Fruit fly (Drosophila melanogaster) ovary, adult (tissue): Measurements from ENCODE around the gene cona.

Source experiments
- CG17801 ChIP-seq: fragments of 200-800 bp; optimal IDR thresholded peaks from 2 replicates; lab custom pipeline; 2019; ENCODE audit warnings: missing biosample characterization, mild to moderate bottlenecking, missing genetic modification characterization, moderate library complexity; ENCODE audit not compliant: partially characterized antibody

The cona gene

DNA sequence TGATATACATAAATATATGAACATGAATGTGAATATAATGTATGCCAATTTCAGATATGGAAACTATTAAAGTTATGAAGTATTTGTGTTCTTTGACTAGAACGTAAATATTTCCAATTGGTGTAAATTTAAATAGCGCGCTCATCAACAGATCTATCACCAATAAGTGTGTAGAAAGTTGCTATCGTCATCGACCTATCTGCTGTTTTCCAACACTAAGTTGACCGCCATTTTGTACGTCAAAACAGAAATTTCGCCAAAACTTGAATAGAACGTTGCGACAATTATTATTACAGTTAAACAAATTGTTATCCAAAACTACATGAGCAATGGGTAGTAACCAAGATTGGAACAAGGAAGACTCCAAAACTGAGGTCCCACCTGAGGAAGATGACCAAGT lies at the start of gene cona:
TSS of gene cona (plus strand) at position 236 of the 400 bp plus-strand sequence.
- no peak for TF ChIP-seq CG17801 (GFP tag; lab: Kevin White, UChicago)

DNA sequence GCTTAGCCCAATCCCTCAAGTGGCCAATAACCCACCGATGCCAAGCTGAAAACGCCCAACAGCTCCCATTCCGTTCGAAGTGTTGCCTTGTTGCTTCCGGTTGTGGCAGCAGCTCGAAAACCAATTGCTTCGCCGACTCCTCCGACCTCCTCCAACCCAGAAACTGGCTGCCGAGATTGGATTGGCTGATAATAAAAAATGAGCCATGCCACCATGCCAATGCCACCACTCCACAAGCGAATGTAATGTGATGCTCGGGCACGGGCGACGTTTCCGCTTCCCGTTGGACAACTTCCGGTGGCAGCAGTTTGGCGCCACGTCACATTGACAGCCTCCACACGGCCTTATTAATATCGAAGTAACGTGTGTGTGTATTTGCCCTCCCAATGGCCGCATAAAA lies 47.1 kb upstream of the cona start:
- no peak for TF ChIP-seq CG17801 (GFP tag; lab: Kevin White, UChicago)

dm6 chr3R:18355781-18356180 lies 29.8 kb upstream of the cona start:
- no peak for TF ChIP-seq CG17801 (GFP tag; lab: Kevin White, UChicago)

- TF ChIP-seq CG17801 (GFP tag; lab: Kevin White, UChicago) = no peak
These were observed 24.9 kb upstream of the cona start, which contains the start of gene CG15803 for dm6 chr3R:18360630-18361260. CG15803 (minus strand) TSS chr3R:18360728.

DNA sequence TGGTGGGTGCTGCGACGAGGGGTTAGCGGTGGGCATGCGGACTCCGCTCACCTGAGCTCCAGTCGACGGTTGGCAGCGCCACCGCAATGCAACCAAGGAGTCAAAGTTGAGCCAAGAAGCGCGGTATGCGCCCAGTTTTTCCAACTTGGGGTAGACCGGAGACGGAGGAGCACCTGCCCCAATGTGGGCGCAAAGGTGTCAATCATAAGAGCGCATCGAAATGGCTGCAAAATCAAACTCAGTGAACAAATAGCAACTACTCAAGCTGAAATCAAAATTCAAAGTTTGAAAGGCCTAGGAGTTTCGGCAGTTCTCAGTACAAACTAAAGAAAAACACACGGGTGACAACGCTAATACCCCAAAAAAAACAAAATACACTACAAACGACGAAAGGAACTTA lies 23.9 kb upstream of the cona start, which contains the start of gene hmw:
TSS of gene hmw (plus strand) at position 301 of the 400 bp plus-strand sequence.
- no peak for TF ChIP-seq CG17801 (GFP tag; lab: Kevin White, UChicago)

DNA sequence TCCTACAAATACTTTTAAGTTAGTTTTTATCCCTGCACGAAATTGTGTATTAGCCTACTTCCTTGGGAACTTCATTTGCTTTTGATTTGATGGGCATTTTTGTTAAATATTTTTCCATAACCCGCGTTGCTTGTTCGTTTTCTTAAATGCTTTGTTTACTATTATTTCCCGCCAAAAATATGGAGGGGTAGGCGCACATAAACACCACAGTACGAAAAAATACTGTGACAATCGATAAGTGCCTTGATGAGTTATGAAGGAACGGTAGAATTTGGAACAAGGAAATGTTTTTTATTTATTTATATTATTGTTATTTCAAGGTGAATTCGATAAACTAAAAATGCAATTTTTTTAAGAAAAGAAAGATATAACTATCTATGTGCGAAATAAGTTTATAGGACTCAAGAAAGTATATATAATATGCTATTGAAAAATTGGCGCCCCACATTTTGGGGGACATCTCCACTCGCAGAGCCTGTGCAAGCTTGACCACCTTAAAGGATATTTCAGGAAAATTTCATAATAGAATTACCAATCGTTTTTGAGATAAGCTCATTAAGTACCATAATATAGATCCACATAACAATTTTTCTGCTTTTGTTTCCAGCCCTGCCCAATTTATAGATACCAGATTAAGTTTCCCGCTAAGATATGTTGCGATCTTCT lies 19.5 kb upstream of the cona start, which contains the start of the genes WRNexo and Nup43:
TSS of gene WRNexo (minus strand) at position 185 of the 666 bp plus-strand sequence.
TSS of gene Nup43 (plus strand) at position 661 of the 666 bp plus-strand sequence.
- TF ChIP-seq CG17801 (GFP tag; lab: Kevin White, UChicago) = no peak

- TF ChIP-seq CG17801 (GFP tag; lab: Kevin White, UChicago) = no peak
These were observed 19.0 kb upstream of the cona start for dm6 chr3R:18366644-18366985.

DNA sequence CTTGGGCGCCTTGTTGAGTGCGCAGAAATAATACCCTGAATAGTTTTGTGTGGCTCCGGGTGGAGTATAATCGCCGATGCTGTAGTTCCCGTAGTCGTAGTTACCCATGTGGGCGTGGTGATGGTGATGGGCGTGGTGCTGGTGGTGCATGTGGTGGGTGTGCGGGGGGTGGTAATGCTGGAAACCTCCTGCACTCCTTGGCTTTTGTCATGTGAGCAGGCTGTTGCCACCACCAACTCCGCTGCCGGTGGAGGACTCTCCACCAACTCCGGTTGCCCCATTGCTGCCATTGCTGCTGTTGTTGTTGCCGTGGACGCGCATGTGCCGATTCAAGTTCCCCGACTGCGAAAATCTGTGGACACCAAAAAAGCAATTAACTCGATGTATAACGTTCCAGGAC lies 17.0 kb upstream of the cona start:
- no peak for TF ChIP-seq CG17801 (GFP tag; lab: Kevin White, UChicago)

DNA sequence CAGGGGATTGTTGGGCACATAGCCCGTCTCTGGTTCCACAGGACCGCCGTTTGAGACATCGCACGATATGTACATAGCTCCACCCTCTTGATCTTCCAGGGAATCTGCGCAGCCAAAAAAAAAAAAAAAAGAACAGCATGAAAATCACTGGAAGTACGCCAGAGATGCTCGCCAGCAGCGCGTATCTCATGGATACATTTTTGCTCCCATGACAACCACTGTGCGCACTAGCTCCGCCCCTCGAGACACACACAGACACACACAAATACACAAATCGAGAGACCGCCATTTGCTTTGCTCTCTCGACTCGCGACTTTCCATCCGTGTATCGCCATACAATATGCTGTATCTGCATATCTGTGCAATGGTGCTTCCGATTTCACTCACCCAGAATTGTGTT lies 14.3 kb upstream of the cona start:
- TF ChIP-seq CG17801 (GFP tag; lab: Kevin White, UChicago) = no peak

- no peak for TF ChIP-seq CG17801 (GFP tag; lab: Kevin White, UChicago)
These were observed 12.8 kb upstream of the cona start, which contains the start of gene gl for dm6 chr3R:18372688-18373304. gl (minus strand) TSS chr3R:18372738.

dm6 chr3R:18380251-18380812 lies 5.3 kb upstream of the cona start:
- no peak for TF ChIP-seq CG17801 (GFP tag; lab: Kevin White, UChicago)

dm6 chr3R:18381014-18381512 lies 4.6 kb upstream of the cona start, which contains the start of gene CG7675:
CG7675 (minus strand) TSS chr3R:18381178.
- no peak for TF ChIP-seq CG17801 (GFP tag; lab: Kevin White, UChicago)

DNA sequence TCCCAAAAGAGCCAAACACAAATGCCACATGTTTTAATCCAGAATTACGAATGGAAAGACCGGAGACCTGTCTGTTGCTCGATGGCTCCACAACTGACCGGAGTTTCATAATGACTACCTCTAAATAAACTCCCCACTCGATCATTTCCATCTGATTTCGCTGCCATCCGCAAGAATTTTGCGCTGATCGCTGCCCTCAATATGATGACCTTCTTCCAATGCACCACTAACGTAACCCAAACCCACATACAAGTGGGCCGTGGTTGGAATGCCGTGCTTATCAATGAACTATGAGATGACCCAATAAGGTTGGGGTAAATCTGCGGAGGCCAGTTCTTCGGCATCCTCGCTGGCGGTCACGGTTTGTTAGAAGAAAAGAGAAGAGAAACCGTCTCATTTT lies 656 bp upstream of the cona start, which contains the start of gene CG14309:
TSS of gene CG14309 (minus strand) at position 101 of the 400 bp plus-strand sequence.
- TF ChIP-seq CG17801 (GFP tag; lab: Kevin White, UChicago) = no peak

DNA sequence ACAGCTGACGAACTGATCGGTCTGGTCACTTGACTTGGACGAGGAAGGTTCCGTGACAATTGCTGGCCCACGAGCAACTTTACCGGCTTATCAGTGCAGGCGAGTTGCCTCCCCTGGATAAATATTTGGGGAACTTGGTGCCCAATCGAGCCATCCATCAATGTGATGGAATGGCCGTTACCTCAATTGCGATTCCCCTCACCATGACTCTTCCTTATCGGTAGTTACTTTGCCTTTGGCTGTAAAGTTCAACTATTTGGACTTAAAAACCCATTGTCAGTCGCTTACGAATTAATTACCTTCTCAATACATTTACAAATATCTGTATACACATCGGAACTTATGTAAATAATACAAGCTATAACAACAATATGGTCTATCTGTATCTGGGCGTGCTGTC lies 4.2 kb downstream of the cona start, which contains the start of gene Vha100-4:
TSS of gene Vha100-4 (minus strand) at position 16 of the 400 bp plus-strand sequence.
- TF ChIP-seq CG17801 (GFP tag; lab: Kevin White, UChicago) = no peak

DNA sequence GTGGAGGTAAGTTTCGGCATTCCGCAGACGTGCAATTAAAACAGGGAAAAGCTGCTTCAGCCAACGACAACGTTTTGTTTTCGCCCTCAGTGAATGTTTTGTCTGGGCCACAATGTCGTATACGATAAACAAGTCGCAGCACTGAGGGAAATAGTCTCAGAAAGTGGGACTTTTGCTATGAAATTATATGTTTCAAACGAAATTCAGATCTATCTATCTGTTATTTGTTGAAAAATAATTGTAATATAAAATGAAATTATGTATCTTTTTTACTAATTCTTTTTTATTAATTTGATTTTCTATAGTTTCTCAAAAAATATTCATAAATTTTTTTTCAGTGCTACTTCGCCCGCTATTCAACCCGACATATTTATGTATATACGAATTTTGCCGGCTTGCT lies 7.8 kb downstream of the cona start:
- no peak for TF ChIP-seq CG17801 (GFP tag; lab: Kevin White, UChicago)
